Worm (Caenorhabditis elegans) whole organism, L4/young adult: ENCODE data around the gene H08M01.1.

Source experiments
- W03F9.2 ChIP-seq: fragments of 150-350 bp; optimal IDR thresholded peaks from 2 replicates; lab custom pipeline; 2014; ENCODE audit warnings: missing biosample characterization, missing genetic modification characterization
- him-1 ChIP-seq: sonication (generic microtip); optimal IDR thresholded peaks from 2 replicates; lab custom pipeline; 2016; ENCODE audit warnings: missing genotype, missing genetic modification reagents, missing genetic modification characterization, missing compliant biosample characterization

- TF ChIP-seq him-1 (tag; lab: Kevin White, UChicago) (no peak), W03F9.2 (tag; lab: Kevin White, UChicago) (no peak)
Observed at ce11 chrIV:13785545-13785944, 50.6 kb downstream of the H08M01.1 start, which contains the start of gene lact-9.
